Worm (Caenorhabditis elegans): Measurements from ENCODE around the gene Y57G7A.3.
A peak's percentile ranks its signal among the peaks of the same experiment; 100 is the strongest.

The Y57G7A.3 gene

DNA sequence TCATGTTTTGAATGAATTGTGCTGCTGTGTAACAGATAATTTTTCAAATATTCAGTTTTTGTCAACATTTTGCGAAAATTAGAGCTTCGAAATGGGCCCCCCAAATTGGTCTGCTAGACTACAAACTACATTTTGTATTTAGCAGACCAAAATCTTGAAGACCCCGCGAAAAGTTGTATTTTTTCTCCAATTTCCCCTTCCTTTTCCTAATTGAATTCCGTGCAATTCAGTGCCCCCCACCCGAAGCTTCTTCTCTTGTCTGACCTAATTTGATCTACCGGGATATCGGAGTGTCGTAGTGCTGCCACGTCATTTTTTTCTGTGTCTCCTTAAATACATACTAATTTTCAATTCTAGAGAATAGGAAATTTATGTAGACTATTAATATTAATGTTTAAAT, 38.4 kb downstream of the Y57G7A.3 start:
- TF ChIP-seq lin-35 (GFP tag; optimal IDR thresholded peaks at IDR 0.05) (peak in 1 of 3 experiments; percentile 13), Y53F4B.3 (GFP tag; IDR thresholded peaks at IDR 0.05) (no peak)

DNA sequence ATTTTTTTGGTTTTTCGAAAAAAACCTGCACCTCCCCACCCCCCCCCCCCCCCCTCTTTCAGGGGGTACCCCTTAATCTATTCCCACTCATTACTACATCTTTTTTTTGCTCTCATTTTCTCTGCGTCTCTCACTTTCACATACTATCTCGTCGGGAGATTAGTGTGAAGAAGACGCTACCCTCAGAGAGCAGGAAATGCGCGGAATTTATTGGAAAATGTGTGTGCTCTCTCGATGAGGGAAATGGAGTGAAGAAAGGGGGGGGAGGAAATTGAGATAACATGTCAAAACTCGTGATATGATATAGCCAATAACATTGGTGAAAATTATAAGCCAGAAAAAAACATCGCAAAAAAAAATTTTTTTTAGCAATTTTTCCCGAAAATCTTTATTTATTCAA, 40.0 kb downstream of the Y57G7A.3 start:
- TF ChIP-seq hmg-1.2 (GFP tag; IDR thresholded peaks at IDR 0.05) = peak; percentile 71
- no peak for TF ChIP-seq bed-1 (GFP tag; IDR thresholded peaks at IDR 0.05)

DNA sequence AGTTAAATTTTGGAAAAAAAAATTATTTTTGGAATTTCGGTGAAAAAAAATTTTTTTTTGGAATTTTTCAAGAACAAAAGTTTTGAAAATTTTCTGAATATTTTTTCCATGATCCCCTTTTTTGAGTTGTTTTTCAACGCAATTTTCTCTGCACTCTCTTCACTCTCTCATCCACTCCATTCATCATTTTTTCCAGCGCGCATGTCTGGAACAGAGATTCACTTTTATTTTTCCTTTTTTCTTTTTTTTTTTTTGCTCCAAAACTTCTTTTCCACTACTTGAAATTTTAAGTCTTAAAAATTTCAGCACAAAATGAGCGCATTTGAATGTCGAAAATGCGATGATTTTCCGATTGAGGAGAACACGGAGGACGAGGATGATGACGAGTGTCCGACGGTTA, 41.1 kb downstream of the Y57G7A.3 start, which contains the start of gene jip-1:
jip-1 (plus strand) TSS at position 301 of the 400 bp plus-strand sequence.
- no peak for TF ChIP-seq hlh-26 (GFP tag; conservative IDR thresholded peaks at IDR 0.05)
- TF ChIP-seq nhr-27 (tag; optimal IDR thresholded peaks at IDR 0.05) = no peak
- no peak for TF ChIP-seq atf-7 (tag; optimal IDR thresholded peaks at IDR 0.05)
- TF ChIP-seq sptf-2 (GFP tag; optimal IDR thresholded peaks at IDR 0.05) = no peak
- TF ChIP-seq F57C9.4 (tag; optimal IDR thresholded peaks at IDR 0.05) = no peak
- TF ChIP-seq snpc-3.4 (tag; optimal IDR thresholded peaks at IDR 0.05) = no peak
- no peak for TF ChIP-seq hlh-12 (tag; optimal IDR thresholded peaks at IDR 0.05)
- TF ChIP-seq T26A5.8 (tag; optimal IDR thresholded peaks at IDR 0.05) = no peak
- no peak for TF ChIP-seq ceh-79 (tag; optimal IDR thresholded peaks at IDR 0.05)

DNA sequence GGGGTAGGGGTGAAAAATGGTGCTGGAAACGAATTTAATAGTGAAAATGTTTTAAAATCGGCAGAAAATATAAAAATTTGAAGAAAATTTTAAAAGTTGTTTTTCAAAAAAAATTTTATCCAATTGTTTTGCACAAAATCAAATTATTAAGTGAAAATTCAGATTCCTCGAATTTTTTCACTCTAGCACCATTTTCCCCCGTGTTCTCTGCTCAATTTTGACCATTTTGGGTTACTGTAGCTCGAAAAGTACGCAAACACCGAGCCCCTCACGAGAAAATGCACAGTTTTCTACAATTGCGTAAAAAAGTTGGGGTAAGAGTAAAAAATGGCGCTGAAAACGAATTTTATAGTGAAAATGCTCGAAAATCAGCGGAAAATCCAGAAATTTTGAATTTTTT, 44.3 kb downstream of the Y57G7A.3 start:
- no peak for TF ChIP-seq pbrm-1 (GFP tag; IDR thresholded peaks at IDR 0.05)
- no peak for TF ChIP-seq F39B2.1 (GFP tag; IDR thresholded peaks at IDR 0.05)
- TF ChIP-seq nhr-27 (tag; optimal IDR thresholded peaks at IDR 0.05) = no peak
- no peak for TF ChIP-seq F52B5.7 (tag; optimal IDR thresholded peaks at IDR 0.05)
- no peak for TF ChIP-seq Y79H2A.3 (GFP tag; conservative IDR thresholded peaks at IDR 0.05)
